Worm (Caenorhabditis elegans) whole organism, midembryonic: Measurements from ENCODE around the gene unc-46.

Experiments
- T22C8.4 ChIP-seq: fragments of 200-800 bp; sonication (Bioruptor generic); IDR thresholded peaks from 2 replicates; pipeline ENCODE4 v1.3.6; 2022; ENCODE audit warnings: missing genetic modification characterization, missing compliant biosample characterization
- cog-1 ChIP-seq: sonication (generic microtip); optimal IDR thresholded peaks from 2 replicates; lab custom pipeline; 2016; ENCODE audit warnings: missing genetic modification characterization, missing compliant biosample characterization
- flt-1 ChIP-seq: fragments of 200-800 bp; sonication (Bioruptor generic); IDR thresholded peaks from 2 replicates; pipeline ENCODE4 v1.3.6; 2022; ENCODE audit warnings: missing genetic modification characterization, missing compliant biosample characterization
- klf-2 ChIP-seq: fragments of 200-800 bp; sonication (Bioruptor generic); conservative IDR thresholded peaks from 2 replicates; pipeline ENCODE4 v1.3.6; 2022; ENCODE audit warnings: missing genetic modification reagents, missing genetic modification characterization, missing compliant biosample characterization
- med-1 ChIP-seq: sonication (generic microtip); optimal IDR thresholded peaks from 2 replicates; lab custom pipeline; 2017; ENCODE audit warnings: missing genetic modification characterization, mild to moderate bottlenecking, missing compliant biosample characterization, antibody characterized with exemption, missing genetic modification reagents; ENCODE audit not compliant: insufficient read depth
- ref-1 ChIP-seq: fragments of 200-800 bp; sonication (Bioruptor generic); conservative IDR thresholded peaks from 2 replicates; pipeline ENCODE4 v1.3.6; 2022; ENCODE audit warnings: missing genetic modification reagents, missing genetic modification characterization, missing compliant biosample characterization
- tab-1 ChIP-seq: fragments of 200-800 bp; sonication (Bioruptor generic); IDR thresholded peaks from 2 replicates; pipeline ENCODE4 v1.3.6; 2022; ENCODE audit warnings: missing genetic modification characterization, missing compliant biosample characterization
- ztf-23 ChIP-seq: fragments of 200-800 bp; sonication (Bioruptor generic); IDR thresholded peaks from 2 replicates; pipeline ENCODE4 v1.3.6; 2022; ENCODE audit warnings: missing genetic modification reagents, missing genetic modification characterization, missing compliant biosample characterization
- ztf-29 ChIP-seq: fragments of 200-800 bp; sonication (Bioruptor generic); IDR thresholded peaks from 2 replicates; pipeline ENCODE4 v1.3.6; 2022; ENCODE audit warnings: missing genetic modification reagents, missing genetic modification characterization, missing compliant biosample characterization

The unc-46 gene

DNA sequence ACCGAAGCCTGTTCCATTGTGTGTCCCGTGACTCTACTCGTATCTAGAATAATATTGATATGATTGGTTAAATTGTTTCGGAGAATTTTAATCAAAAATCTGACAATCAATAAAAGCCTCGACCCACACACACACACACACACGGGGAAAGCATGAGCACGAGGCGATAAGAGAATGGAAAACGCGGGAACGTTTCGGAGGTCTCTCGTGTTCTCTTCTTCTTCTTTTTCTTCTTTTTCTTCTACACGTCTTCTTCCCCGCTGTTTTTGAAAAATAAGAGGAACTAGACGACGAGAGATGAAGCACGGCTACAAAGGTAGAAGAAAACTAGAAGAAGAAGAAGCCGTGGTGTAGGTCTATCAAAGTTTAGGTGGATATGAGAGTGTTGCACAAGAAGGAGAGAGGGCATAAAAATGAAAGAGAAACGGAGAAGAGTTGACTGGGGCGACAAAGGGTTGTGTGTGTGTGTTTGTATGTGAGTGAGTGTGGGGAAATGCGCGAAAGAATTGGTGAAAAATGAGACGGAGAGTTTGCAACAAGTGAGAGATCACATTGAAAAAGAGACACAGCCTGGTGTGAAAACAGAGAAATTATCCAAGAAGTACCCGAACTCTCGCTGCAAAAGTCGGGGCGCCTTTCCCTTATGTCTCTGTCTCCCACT lies 33.9 kb downstream of the unc-46 start, which contains the start of gene mlk-1:
Gene mlk-1, minus strand, starts transcription at position 51 of the 661 bp plus-strand sequence.
- TF ChIP-seq ztf-23 (GFP tag; lab: Robert Waterston, UW) = no peak
- peak; percentile 41 for TF ChIP-seq cog-1 (tag; lab: Kevin White, UChicago)
- no peak for TF ChIP-seq flt-1 (GFP tag; lab: Robert Waterston, UW)
- no peak for TF ChIP-seq ref-1 (GFP tag; lab: Robert Waterston, UW)
- TF ChIP-seq klf-2 (GFP tag; lab: Robert Waterston, UW) = no peak

DNA sequence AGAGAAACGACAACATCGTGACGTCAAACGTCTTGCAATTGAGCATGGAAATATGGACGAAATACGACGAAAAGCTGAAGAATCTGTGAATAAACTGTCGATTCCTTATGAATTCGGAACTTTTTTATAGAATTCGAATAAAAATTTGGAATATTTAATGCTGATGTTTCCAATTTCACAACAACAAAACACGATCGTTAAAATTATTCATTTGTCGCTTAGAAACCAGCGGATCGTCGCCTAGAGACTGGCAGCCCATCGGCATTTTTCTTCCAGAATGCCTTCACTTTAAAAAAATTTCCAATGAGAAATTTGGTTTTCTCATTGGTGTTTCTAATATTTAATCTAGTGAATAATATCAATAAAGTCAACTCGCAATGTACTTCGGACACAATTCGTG lies 45.5 kb downstream of the unc-46 start, which contains the start of gene cwp-4:
Gene cwp-4, plus strand, starts transcription at position 301 of the 400 bp plus-strand sequence.
- TF ChIP-seq cog-1 (tag; lab: Kevin White, UChicago) (no peak), ref-1 (GFP tag; lab: Robert Waterston, UW) (no peak), ztf-29 (GFP tag; lab: Robert Waterston, UW) (no peak), klf-2 (GFP tag; lab: Robert Waterston, UW) (no peak)

DNA sequence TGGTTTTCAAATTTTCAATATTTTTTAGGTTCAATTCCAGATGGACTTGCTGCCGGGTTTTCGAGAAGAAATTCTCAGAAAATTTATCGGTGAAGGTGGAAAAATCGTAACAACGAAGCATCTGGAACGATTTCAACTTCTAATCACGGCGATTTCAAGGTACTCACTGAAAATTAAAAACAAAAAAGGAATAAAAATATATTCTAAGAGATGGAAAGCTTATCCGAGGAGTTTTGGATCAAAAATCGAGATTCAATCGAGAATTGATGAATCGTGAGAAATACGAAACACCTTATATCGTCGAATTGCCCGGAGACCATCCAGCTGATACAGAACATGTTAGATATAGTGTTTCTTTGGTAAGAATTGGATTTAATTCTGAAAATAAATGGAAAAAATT lies 46.6 kb downstream of the unc-46 start, which contains the start of gene K11D12.12:
Gene K11D12.12, plus strand, starts transcription at position 29 of the 400 bp plus-strand sequence.
- no peak for TF ChIP-seq tab-1 (GFP tag; lab: Robert Waterston, UW)

DNA sequence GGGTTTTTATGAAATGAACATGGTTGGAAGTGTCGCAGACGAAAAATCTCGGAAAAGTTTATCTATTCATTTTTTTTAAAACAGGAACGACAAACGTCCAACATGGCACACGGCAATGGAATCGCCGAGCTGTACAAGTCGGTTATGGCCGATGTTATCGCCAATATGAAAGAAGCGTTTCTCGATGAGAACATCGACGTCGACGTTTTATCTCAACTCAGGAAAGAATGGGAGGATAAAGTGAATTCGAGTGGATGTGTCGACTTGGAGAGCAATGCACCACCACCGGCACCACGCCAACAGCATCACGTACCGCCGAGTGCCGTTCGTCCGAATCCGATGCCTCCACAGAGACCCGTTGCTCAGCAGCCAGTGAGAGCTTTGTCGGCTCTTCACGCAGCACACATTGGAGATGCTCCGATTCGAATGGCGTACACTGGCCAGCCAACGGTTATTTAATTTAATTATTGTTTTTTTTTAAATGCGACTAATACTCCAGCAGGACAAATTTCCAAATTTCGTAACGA lies 48.7 kb downstream of the unc-46 start:
- TF ChIP-seq cog-1 (tag; lab: Kevin White, UChicago) = no peak
- no peak for TF ChIP-seq T22C8.4

DNA sequence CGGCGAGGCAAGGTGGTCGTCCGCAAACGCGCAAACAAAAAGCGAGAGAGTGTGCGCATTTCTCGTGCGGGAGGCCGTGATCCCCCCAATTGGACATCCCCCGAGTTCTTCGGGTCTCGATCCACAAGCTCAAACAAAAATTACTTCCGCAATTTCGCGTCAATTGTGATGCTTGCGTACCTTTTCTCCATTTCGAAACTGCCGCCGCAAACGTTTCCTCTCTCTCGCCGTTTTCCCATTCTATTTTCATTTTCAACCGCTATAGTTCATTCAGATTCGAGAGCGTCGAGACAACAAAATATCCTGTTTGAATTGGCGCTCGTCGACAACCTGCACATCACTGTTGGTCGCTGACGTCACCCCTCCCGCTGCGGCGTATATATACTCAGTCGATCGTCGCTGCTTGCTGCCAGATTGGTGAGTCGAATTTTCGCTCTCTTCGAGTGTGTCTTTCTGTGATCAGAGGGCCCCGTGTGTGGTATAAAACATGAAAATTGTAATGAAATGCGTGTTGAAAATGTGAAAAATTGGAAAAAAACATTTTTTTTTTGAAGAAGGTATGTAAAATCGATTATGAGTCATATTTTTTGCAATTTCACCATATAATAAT lies 49.4 kb downstream of the unc-46 start, which contains the start of the genes pqn-51 and K11D12.14:
Gene pqn-51, plus strand, starts transcription at position 275 of the 610 bp plus-strand sequence.
Gene K11D12.14, plus strand, starts transcription at position 304 of the 610 bp plus-strand sequence.
- TF ChIP-seq flt-1 (GFP tag; lab: Robert Waterston, UW) (no peak; the same call in 1 of the 2 replicates), ztf-23 (GFP tag; lab: Robert Waterston, UW) (peak; percentile 80), klf-2 (GFP tag; lab: Robert Waterston, UW) (no peak), cog-1 (tag; lab: Kevin White, UChicago) (peak; percentile 74), ref-1 (GFP tag; lab: Robert Waterston, UW) (no peak), T22C8.4 (no peak), med-1 (GFP tag; lab: Kevin White, UChicago) (no peak), ztf-29 (GFP tag; lab: Robert Waterston, UW) (peak; percentile 56), tab-1 (GFP tag; lab: Robert Waterston, UW) (no peak)

DNA sequence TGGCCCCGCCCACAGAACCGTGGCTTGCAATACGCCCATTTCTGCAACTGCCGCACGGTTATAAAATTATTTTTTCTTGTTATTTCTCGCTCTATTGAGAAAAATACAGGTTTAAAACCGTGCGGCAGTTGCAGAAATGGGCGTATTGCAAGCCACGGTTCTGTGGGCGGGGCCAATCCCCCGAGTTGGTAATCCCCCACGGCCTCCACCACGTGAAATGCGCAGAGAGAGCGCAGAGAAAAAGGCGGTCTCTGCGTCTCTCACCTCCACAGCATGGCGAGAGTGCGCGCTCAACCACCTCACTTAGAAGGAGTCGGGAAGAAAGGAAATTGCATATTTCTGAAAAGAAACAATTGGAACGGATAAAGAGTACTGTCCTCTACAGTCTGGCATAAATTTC lies 51.6 kb downstream of the unc-46 start:
- TF ChIP-seq klf-2 (GFP tag; lab: Robert Waterston, UW) (peak; percentile 72), tab-1 (GFP tag; lab: Robert Waterston, UW) (0 out of 2 replicates have a peak, but pooled peaks have one; percentile 49), ztf-23 (GFP tag; lab: Robert Waterston, UW) (peak; percentile 78), flt-1 (GFP tag; lab: Robert Waterston, UW) (peak; percentile 80)
